Worm (Caenorhabditis elegans) whole organism, L2 larva: ENCODE results near the gene lyst-1.

Experiments
- C34F6.9 ChIP-seq: fragments of 150-350 bp; optimal IDR thresholded peaks from 2 replicates; lab custom pipeline; 2014; ENCODE audit warnings: missing biosample characterization, missing genetic modification characterization
- R02D3.7 ChIP-seq: fragments of 150-350 bp; optimal IDR thresholded peaks from 2 replicates; lab custom pipeline; 2014; ENCODE audit warnings: missing biosample characterization, missing genetic modification characterization
- Y55F3AM.14 ChIP-seq: fragments of 200-800 bp; sonication (Bioruptor generic); optimal IDR thresholded peaks from 2 replicates; lab custom pipeline; 2018; ENCODE audit warnings: mild to moderate bottlenecking, missing genetic modification characterization, missing compliant biosample characterization
- ZK546.5 ChIP-seq: sonication (generic microtip); optimal IDR thresholded peaks from 2 replicates; lab custom pipeline; 2017; ENCODE audit warnings: missing biosample characterization, missing genetic modification characterization
- alr-1 ChIP-seq: fragments of 150-350 bp; optimal IDR thresholded peaks from 2 replicates; lab custom pipeline; 2014; ENCODE audit warnings: missing biosample characterization, missing genetic modification characterization
- ama-1 ChIP-seq: fragments of 150-350 bp; optimal IDR thresholded peaks from 2 replicates; lab custom pipeline; 2018; ENCODE audit warnings: inconsistent platforms
- blmp-1 ChIP-seq: sonication (generic microtip); optimal IDR thresholded peaks from 2 replicates; lab custom pipeline; 2017; ENCODE audit warnings: missing genetic modification characterization, mild to moderate bottlenecking, missing compliant biosample characterization, antibody characterized with exemption, moderate library complexity; ENCODE audit not compliant: insufficient read depth
- ceh-16 ChIP-seq: fragments of 150-350 bp; optimal IDR thresholded peaks from 2 replicates; lab custom pipeline; 2014; ENCODE audit warnings: missing biosample characterization, missing genetic modification characterization
- crh-2 ChIP-seq: sonication (generic microtip); optimal IDR thresholded peaks from 2 replicates; lab custom pipeline; 2017; ENCODE audit warnings: missing biosample characterization, missing genetic modification characterization
- dmd-4 ChIP-seq: sonication (generic microtip); optimal IDR thresholded peaks from 2 replicates; lab custom pipeline; 2017; ENCODE audit warnings: missing biosample characterization, missing genetic modification characterization
- egl-27 ChIP-seq: sonication (generic microtip); optimal IDR thresholded peaks from 3 replicates; lab custom pipeline; 2017; ENCODE audit warnings: missing biosample characterization, missing genetic modification reagents, missing genetic modification characterization
- elt-1 ChIP-seq: fragments of 150-350 bp; optimal IDR thresholded peaks from 2 replicates; lab custom pipeline; 2014; ENCODE audit warnings: missing biosample characterization, missing genetic modification characterization
- elt-3 ChIP-seq: sonication (generic microtip); optimal IDR thresholded peaks from 2 replicates; lab custom pipeline; 2017; ENCODE audit warnings: missing biosample characterization, missing genetic modification characterization
- lin-11 ChIP-seq: fragments of 150-350 bp; sonication (generic microtip); optimal IDR thresholded peaks from 2 replicates; lab custom pipeline; 2014; ENCODE audit warnings: missing biosample characterization, missing genetic modification characterization, inconsistent platforms, mixed read lengths
- lin-13 ChIP-seq: fragments of 150-350 bp; optimal IDR thresholded peaks from 2 replicates; lab custom pipeline; 2014; ENCODE audit warnings: missing biosample characterization, missing genetic modification reagents, missing genetic modification characterization
- lsy-2 ChIP-seq, 2 experiments: fragments of 150-350 bp in 1 of 2; sonication (generic microtip) in 1 of 2; optimal IDR thresholded peaks; 2 replicates each; lab custom pipeline; 2014 to 2017; ENCODE audit warnings: missing biosample characterization in 2 of 2, missing genetic modification characterization in 2 of 2
- mdl-1 ChIP-seq, 2 experiments: fragments of 150-350 bp in 1 of 2; sonication (generic microtip) in 1 of 2; optimal IDR thresholded peaks; 2 replicates each; lab custom pipeline; 2017; ENCODE audit warnings: missing biosample characterization in 2 of 2, missing genetic modification characterization in 2 of 2
- nhr-11 ChIP-seq: fragments of 150-350 bp; optimal IDR thresholded peaks from 2 replicates; lab custom pipeline; 2014; ENCODE audit warnings: missing biosample characterization, missing genetic modification characterization
- nhr-12 ChIP-seq: fragments of 150-350 bp; optimal IDR thresholded peaks from 2 replicates; lab custom pipeline; 2014; ENCODE audit warnings: missing biosample characterization, missing genetic modification characterization
- nhr-21 ChIP-seq: fragments of 150-350 bp; optimal IDR thresholded peaks from 2 replicates; lab custom pipeline; 2014; ENCODE audit warnings: missing biosample characterization, missing genetic modification characterization
- nhr-23 ChIP-seq: fragments of 150-350 bp; optimal IDR thresholded peaks from 2 replicates; lab custom pipeline; 2014; ENCODE audit warnings: missing biosample characterization, missing genetic modification reagents, missing genetic modification characterization
- nhr-237 ChIP-seq: fragments of 150-350 bp; optimal IDR thresholded peaks from 2 replicates; lab custom pipeline; 2014; ENCODE audit warnings: missing biosample characterization, missing genetic modification characterization
- nhr-25 ChIP-seq: fragments of 150-350 bp; sonication (generic microtip); optimal IDR thresholded peaks from 3 replicates; lab custom pipeline; 2014; ENCODE audit warnings: missing biosample characterization, missing genetic modification characterization
- nhr-6 ChIP-seq: fragments of 150-350 bp; optimal IDR thresholded peaks from 2 replicates; lab custom pipeline; 2014; ENCODE audit warnings: missing biosample characterization, missing genetic modification characterization
- nhr-77 ChIP-seq: fragments of 150-350 bp; optimal IDR thresholded peaks from 2 replicates; lab custom pipeline; 2014; ENCODE audit warnings: missing biosample characterization, missing genetic modification characterization
- peb-1 ChIP-seq: fragments of 150-350 bp; optimal IDR thresholded peaks from 2 replicates; lab custom pipeline; 2014; ENCODE audit warnings: missing biosample characterization, missing genetic modification characterization
- skn-1 ChIP-seq: sonication (generic microtip); optimal IDR thresholded peaks from 2 replicates; lab custom pipeline; 2017; ENCODE audit warnings: missing biosample characterization, missing genetic modification characterization
- sma-3 ChIP-seq: sonication (generic microtip); optimal IDR thresholded peaks from 2 replicates; lab custom pipeline; 2016; ENCODE audit warnings: missing genetic modification reagents, missing genetic modification characterization, missing compliant biosample characterization
- sma-9 ChIP-seq, 2 experiments: fragments of 150-350 bp in 1 of 2; sonication (generic microtip) in 1 of 2; optimal IDR thresholded peaks; 2 replicates each; lab custom pipeline; 2014 to 2016; ENCODE audit warnings: missing genetic modification characterization in 2 of 2, mild to moderate bottlenecking in 1 of 2, missing biosample characterization in 1 of 2, missing compliant biosample characterization in 1 of 2, missing genetic modification reagents in 1 of 2, moderate library complexity in 1 of 2
- snpc-4 ChIP-seq: fragments of 150-350 bp; optimal IDR thresholded peaks from 2 replicates; lab custom pipeline; 2014; ENCODE audit warnings: missing biosample characterization, missing genetic modification characterization
- unc-55 ChIP-seq: fragments of 150-350 bp; sonication (generic microtip); optimal IDR thresholded peaks from 3 replicates; lab custom pipeline; 2014; ENCODE audit warnings: missing biosample characterization, missing genetic modification reagents, missing genetic modification characterization
- unc-62 ChIP-seq: fragments of 150-350 bp; optimal IDR thresholded peaks from 2 replicates; lab custom pipeline; 2014; ENCODE audit warnings: missing biosample characterization, missing genetic modification reagents, missing genetic modification characterization
- zag-1 ChIP-seq: fragments of 150-350 bp; optimal IDR thresholded peaks from 2 replicates; lab custom pipeline; 2014; ENCODE audit warnings: missing biosample characterization, missing genetic modification characterization
- ztf-1 ChIP-seq: fragments of 200-800 bp; sonication (Bioruptor generic); conservative IDR thresholded peaks from 2 replicates; pipeline ENCODE4 v1.3.6; 2022; ENCODE audit warnings: missing genetic modification characterization, missing compliant biosample characterization
- ztf-11 ChIP-seq: sonication (generic microtip); optimal IDR thresholded peaks from 2 replicates; lab custom pipeline; 2017; ENCODE audit warnings: missing biosample characterization, missing genetic modification characterization

Gene lyst-1

DNA sequence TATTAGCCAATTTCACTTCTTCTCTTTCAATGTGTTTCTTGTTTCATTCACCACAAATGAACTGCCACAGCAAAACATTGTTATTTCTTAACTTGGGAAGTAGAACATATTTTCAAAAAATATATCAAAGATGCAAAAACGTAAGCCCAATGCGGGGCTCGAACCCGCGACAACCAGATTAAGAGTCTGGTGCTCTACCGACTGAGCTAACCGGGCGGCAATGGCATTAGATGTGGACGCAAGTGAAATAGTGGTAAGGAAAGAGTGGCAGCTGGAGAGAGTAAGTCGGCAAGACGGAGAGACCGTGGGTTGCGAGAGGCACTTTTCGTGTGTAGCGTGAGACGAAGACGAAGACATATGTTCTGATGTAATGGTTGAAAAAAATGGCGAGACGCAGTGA is 34.9 kb downstream of the lyst-1 start (continued):
- no peak for TF ChIP-seq ZK546.5
- TF ChIP-seq C34F6.9 (tag; lab: Kevin White, UChicago): peak; percentile 56
- no peak for TF ChIP-seq peb-1 (tag; lab: Kevin White, UChicago)
- peak; percentile 15 for TF ChIP-seq ceh-16 (tag; lab: Kevin White, UChicago)
- TF ChIP-seq nhr-237 (tag; lab: Kevin White, UChicago): no peak
- TF ChIP-seq nhr-11 (tag; lab: Kevin White, UChicago): peak; percentile 65
- TF ChIP-seq crh-2 (tag; lab: Kevin White, UChicago): peak; percentile 72
- TF ChIP-seq unc-55 (GFP tag; lab: Kevin White, UChicago): peak; percentile 77
- TF ChIP-seq sma-9 (GFP tag; optimal IDR thresholded peaks at IDR 0.05; lab: Kevin White, UChicago): peak; percentile 87
- no peak for TF ChIP-seq sma-9 (tag; optimal IDR thresholded peaks at IDR 0.05; lab: Kevin White, UChicago)
- TF ChIP-seq R02D3.7 (tag; lab: Kevin White, UChicago): no peak

ce11 chrX:12105458-12105857 is 35.5 kb downstream of the lyst-1 start:
- TF ChIP-seq lin-13 (GFP tag; lab: Kevin White, UChicago) (no peak), egl-27 (tag; lab: Kevin White, UChicago) (no peak)

DNA sequence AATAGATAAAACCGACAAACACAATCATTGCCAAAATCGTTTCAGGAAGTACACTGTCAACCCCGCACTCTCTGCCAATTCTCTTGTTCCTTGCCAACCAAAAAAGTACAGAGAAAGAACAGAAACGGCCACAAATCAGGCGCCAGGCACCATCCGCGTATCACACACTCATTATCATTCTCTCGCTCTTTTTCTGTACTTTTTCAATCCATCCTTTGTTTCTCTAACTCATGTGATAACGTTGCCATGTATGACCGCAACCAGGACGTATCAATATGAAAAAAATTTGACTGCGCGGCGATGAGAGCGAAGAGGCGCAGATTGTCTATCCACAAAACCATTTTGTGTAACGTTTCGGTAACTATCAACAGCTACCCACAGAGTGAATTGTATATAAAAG is 36.3 kb downstream of the lyst-1 start, which contains the start of gene col-181:
TSS of gene col-181 (plus strand) at position 301 of the 400 bp plus-strand sequence.
- TF ChIP-seq nhr-12: no peak
- no peak for TF ChIP-seq zag-1
- TF ChIP-seq dmd-4 (tag; lab: Kevin White, UChicago): no peak
- TF ChIP-seq sma-3 (GFP tag; lab: Kevin White, UChicago): no peak
- TF ChIP-seq blmp-1 (tag; lab: Kevin White, UChicago): no peak
- TF ChIP-seq, all 48 proteins: peak for 0

DNA sequence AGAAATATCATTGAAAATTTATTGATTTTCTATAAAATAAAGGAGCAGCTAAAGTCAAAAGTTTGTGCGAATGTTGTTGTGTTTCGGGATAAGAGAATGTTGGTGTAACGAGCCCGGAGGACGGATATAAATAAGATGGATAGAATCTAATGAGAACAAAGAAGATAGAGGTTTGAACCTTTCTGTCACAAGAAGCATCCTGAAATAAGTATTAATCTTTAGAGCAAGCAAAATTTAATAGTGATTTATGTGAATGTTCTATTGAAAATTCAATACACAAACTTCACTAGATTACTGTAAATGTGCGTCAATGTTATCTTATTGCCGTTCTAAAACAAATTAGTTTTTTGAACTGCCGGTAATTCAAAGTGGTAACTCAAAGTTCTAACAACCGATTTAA is 37.2 kb downstream of the lyst-1 start, which contains the start of gene W03G11.3:
TSS of gene W03G11.3 (minus strand) at position 101 of the 400 bp plus-strand sequence.
- TF ChIP-seq ztf-1 (no peak), ama-1 (no peak), nhr-21 (tag; lab: Kevin White, UChicago) (no peak), skn-1 (tag; lab: Kevin White, UChicago) (no peak), nhr-25 (tag; lab: Kevin White, UChicago) (no peak), nhr-237 (tag; lab: Kevin White, UChicago) (no peak), lin-13 (GFP tag; lab: Kevin White, UChicago) (no peak), nhr-77 (tag; lab: Kevin White, UChicago) (no peak), Y55F3AM.14 (GFP tag; lab: Kevin White, UChicago) (no peak), nhr-23 (tag; lab: Kevin White, UChicago) (no peak), lsy-2 (tag; optimal IDR thresholded peaks at IDR 0.05; lab: Kevin White, UChicago) (no peak), ZK546.5 (no peak)
- TF ChIP-seq, all 48 proteins: peak for 0

ce11 chrX:12097995-12098394 is 43.0 kb downstream of the lyst-1 start:
- TF ChIP-seq zag-1 (no peak), skn-1 (tag; lab: Kevin White, UChicago) (no peak), unc-62 (no peak), elt-3 (tag; lab: Kevin White, UChicago) (no peak), dmd-4 (tag; lab: Kevin White, UChicago) (no peak), elt-1 (tag; lab: Kevin White, UChicago) (no peak), nhr-77 (tag; lab: Kevin White, UChicago) (no peak)

DNA sequence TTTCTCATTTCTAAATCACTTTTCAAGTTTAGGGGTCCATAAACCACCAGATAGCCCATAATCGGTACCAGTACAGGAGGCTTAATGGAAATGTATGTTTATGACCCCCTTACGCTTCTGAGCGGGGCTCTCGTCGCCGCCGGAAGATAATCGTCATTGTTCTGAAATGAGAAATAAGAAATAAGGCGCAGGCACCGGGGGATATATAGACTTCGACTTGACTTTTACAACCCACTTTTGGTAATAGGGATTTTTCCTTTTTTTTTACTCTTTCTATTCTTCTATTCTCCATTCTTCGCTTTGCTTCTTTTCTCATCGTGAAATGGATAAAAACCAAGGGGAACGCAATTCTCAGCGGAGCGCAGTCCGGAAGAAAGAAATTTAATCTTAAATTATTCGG is 45.8 kb downstream of the lyst-1 start:
- TF ChIP-seq C34F6.9 (tag; lab: Kevin White, UChicago) (no peak), unc-62 (no peak), dmd-4 (tag; lab: Kevin White, UChicago) (no peak), ztf-11 (tag; lab: Kevin White, UChicago) (no peak), lin-11 (tag; lab: Kevin White, UChicago) (no peak), unc-55 (GFP tag; lab: Kevin White, UChicago) (no peak), mdl-1 (tag; optimal IDR thresholded peaks at IDR 0.05; lab: Kevin White, UChicago) (no peak), ama-1 (no peak), snpc-4 (tag; lab: Kevin White, UChicago) (no peak), R02D3.7 (tag; lab: Kevin White, UChicago) (no peak), nhr-77 (tag; lab: Kevin White, UChicago) (no peak), alr-1 (no peak), peb-1 (tag; lab: Kevin White, UChicago) (no peak), nhr-6 (tag; lab: Kevin White, UChicago) (no peak)
